Worm (Caenorhabditis elegans) whole organism, L4 larva: ENCODE data around the gene B0238.9.

Experiments used
- D1046.2 ChIP-seq: fragments of 200-800 bp; sonication (Bioruptor generic); IDR thresholded peaks from 2 replicates; pipeline ENCODE4 v1.3.6; 2022; ENCODE audit warnings: missing genetic modification characterization, missing compliant biosample characterization
- F26F4.8 ChIP-seq: fragments of 200-800 bp; sonication (Bioruptor generic); conservative IDR thresholded peaks from 2 replicates; pipeline ENCODE4 v1.3.6; 2022; ENCODE audit warnings: missing genetic modification characterization, missing compliant biosample characterization
- T20F7.1 ChIP-seq: fragments of 200-800 bp; sonication (Bioruptor generic); optimal IDR thresholded peaks from 2 replicates; lab custom pipeline; 2018; ENCODE audit warnings: mild to moderate bottlenecking, missing genetic modification characterization, missing compliant biosample characterization
- Y105C5A.15 ChIP-seq: fragments of 200-800 bp; sonication (Bioruptor generic); IDR thresholded peaks from 2 replicates; pipeline ENCODE4 v1.3.6; 2022; ENCODE audit warnings: missing genetic modification characterization, missing compliant biosample characterization
- Y48G9A.11 ChIP-seq: fragments of 200-800 bp; sonication (Bioruptor generic); IDR thresholded peaks from 2 replicates; pipeline ENCODE4 v1.3.6; 2022; ENCODE audit warnings: missing genetic modification reagents, missing genetic modification characterization, missing compliant biosample characterization
- Y5F2A.4 ChIP-seq: fragments of 200-800 bp; sonication (Bioruptor generic); optimal IDR thresholded peaks from 2 replicates; lab custom pipeline; 2018; ENCODE audit warnings: mild to moderate bottlenecking, missing genetic modification characterization, missing compliant biosample characterization
- Y75B8A.6 ChIP-seq: fragments of 200-800 bp; sonication (Bioruptor generic); IDR thresholded peaks from 2 replicates; pipeline ENCODE4 v1.3.6; 2022; ENCODE audit warnings: missing genetic modification reagents, missing genetic modification characterization, missing compliant biosample characterization
- ZK337.2 ChIP-seq: fragments of 200-800 bp; sonication (Bioruptor generic); IDR thresholded peaks from 2 replicates; pipeline ENCODE4 v1.3.6; 2022; ENCODE audit warnings: missing genetic modification reagents, missing genetic modification characterization, missing compliant biosample characterization
- ama-1 ChIP-seq: fragments of 150-350 bp; optimal IDR thresholded peaks from 2 replicates; lab custom pipeline; 2014; ENCODE audit warnings: inconsistent platforms, mixed read lengths
- ceh-28 ChIP-seq: fragments of 150-350 bp; optimal IDR thresholded peaks from 2 replicates; lab custom pipeline; 2014; ENCODE audit warnings: missing biosample characterization, missing genetic modification reagents, missing genetic modification characterization
- ctbp-1 ChIP-seq: fragments of 200-800 bp; sonication (Bioruptor generic); IDR thresholded peaks from 2 replicates; pipeline ENCODE4 v1.3.6; 2022; ENCODE audit warnings: missing genetic modification reagents, missing genetic modification characterization, missing compliant biosample characterization
- daf-16 ChIP-seq, 3 experiments: sonication (generic microtip); optimal IDR thresholded peaks; 2 replicates each; lab custom pipeline; 2016 to 2017; ENCODE audit warnings: missing genetic modification characterization in 3 of 3, missing genetic modification reagents in 3 of 3, mild to moderate bottlenecking in 2 of 3, missing compliant biosample characterization in 2 of 3, missing biosample characterization in 1 of 3, moderate library complexity in 1 of 3
- dve-1 ChIP-seq: sonication (generic microtip); optimal IDR thresholded peaks from 2 replicates; lab custom pipeline; 2017; ENCODE audit warnings: antibody characterized with exemption, mild to moderate bottlenecking, missing genetic modification characterization, missing compliant biosample characterization; ENCODE audit not compliant: insufficient read depth
- egl-27 ChIP-seq: sonication (generic microtip); optimal IDR thresholded peaks from 3 replicates; lab custom pipeline; 2017; ENCODE audit warnings: missing biosample characterization, missing genetic modification reagents, missing genetic modification characterization
- gei-8 ChIP-seq: fragments of 200-800 bp; sonication (Bioruptor generic); optimal IDR thresholded peaks from 2 replicates; lab custom pipeline; 2018; ENCODE audit warnings: mild to moderate bottlenecking, missing genetic modification characterization, missing compliant biosample characterization
- hlh-30 ChIP-seq: sonication (generic microtip); optimal IDR thresholded peaks from 2 replicates; lab custom pipeline; 2017; ENCODE audit warnings: antibody characterized with exemption, mild to moderate bottlenecking, missing genetic modification characterization, missing compliant biosample characterization; ENCODE audit not compliant: insufficient read depth
- lim-7 ChIP-seq: fragments of 200-800 bp; sonication (Bioruptor generic); IDR thresholded peaks from 2 replicates; pipeline ENCODE4 v1.3.6; 2022; ENCODE audit warnings: missing genetic modification characterization, missing compliant biosample characterization
- lin-13 ChIP-seq: fragments of 150-350 bp; optimal IDR thresholded peaks from 2 replicates; lab custom pipeline; 2014; ENCODE audit warnings: missing biosample characterization, missing genetic modification reagents, missing genetic modification characterization
- lin-15B ChIP-seq: fragments of 150-350 bp; sonication (generic microtip); optimal IDR thresholded peaks from 3 replicates; lab custom pipeline; 2014; ENCODE audit warnings: missing biosample characterization, missing genetic modification characterization
- mep-1 ChIP-seq: fragments of 150-350 bp; sonication (generic microtip); optimal IDR thresholded peaks from 3 replicates; lab custom pipeline; 2014; ENCODE audit warnings: missing biosample characterization, missing genetic modification characterization
- nhr-10 ChIP-seq: fragments of 150-350 bp; optimal IDR thresholded peaks from 2 replicates; lab custom pipeline; 2014; ENCODE audit warnings: missing biosample characterization, missing genetic modification characterization
- nhr-11 ChIP-seq: fragments of 150-350 bp; optimal IDR thresholded peaks from 2 replicates; lab custom pipeline; 2014; ENCODE audit warnings: missing biosample characterization, missing genetic modification characterization
- nhr-25 ChIP-seq: sonication (generic microtip); optimal IDR thresholded peaks from 2 replicates; lab custom pipeline; 2017; ENCODE audit warnings: missing genetic modification characterization, mild to moderate bottlenecking, missing compliant biosample characterization, antibody characterized with exemption, moderate library complexity, borderline replicate concordance; ENCODE audit not compliant: insufficient read depth
- nhr-28 ChIP-seq: fragments of 150-350 bp; optimal IDR thresholded peaks from 2 replicates; lab custom pipeline; 2014; ENCODE audit warnings: missing biosample characterization, missing genetic modification characterization
- nhr-41 ChIP-seq: fragments of 200-800 bp; sonication (Bioruptor generic); IDR thresholded peaks from 2 replicates; pipeline ENCODE4 v1.3.6; 2022; ENCODE audit warnings: missing genetic modification reagents, missing genetic modification characterization, missing compliant biosample characterization
- php-3 ChIP-seq: fragments of 200-800 bp; sonication (Bioruptor generic); IDR thresholded peaks from 2 replicates; pipeline ENCODE4 v1.3.6; 2022; ENCODE audit warnings: missing genetic modification reagents, missing genetic modification characterization, missing compliant biosample characterization
- saeg-2 ChIP-seq: fragments of 200-800 bp; sonication (Bioruptor generic); IDR thresholded peaks from 2 replicates; pipeline ENCODE4 v1.3.6; 2022; ENCODE audit warnings: missing genetic modification reagents, missing genetic modification characterization, missing compliant biosample characterization
- spr-1 ChIP-seq: sonication (generic microtip); optimal IDR thresholded peaks from 2 replicates; lab custom pipeline; 2016; ENCODE audit warnings: mild to moderate bottlenecking, missing genetic modification characterization, missing compliant biosample characterization
- unc-130 ChIP-seq: sonication (generic microtip); optimal IDR thresholded peaks from 2 replicates; lab custom pipeline; 2016; ENCODE audit warnings: missing genetic modification reagents, missing genetic modification characterization, missing compliant biosample characterization
- zfp-3 ChIP-seq: fragments of 200-800 bp; sonication (Bioruptor generic); conservative IDR thresholded peaks from 2 replicates; pipeline ENCODE4 v1.3.6; 2022; ENCODE audit warnings: missing genetic modification reagents, missing genetic modification characterization, missing compliant biosample characterization
- zip-11 ChIP-seq: fragments of 200-800 bp; sonication (Bioruptor generic); IDR thresholded peaks from 2 replicates; pipeline ENCODE4 v1.3.6; 2022; ENCODE audit warnings: missing genetic modification characterization, missing compliant biosample characterization
- zip-2 ChIP-seq: fragments of 150-350 bp; optimal IDR thresholded peaks from 2 replicates; lab custom pipeline; 2014; ENCODE audit warnings: missing biosample characterization, missing genetic modification characterization
- ztf-11 ChIP-seq: fragments of 150-350 bp; optimal IDR thresholded peaks from 2 replicates; lab custom pipeline; 2014; ENCODE audit warnings: missing biosample characterization, missing genetic modification characterization

Gene B0238.9

DNA sequence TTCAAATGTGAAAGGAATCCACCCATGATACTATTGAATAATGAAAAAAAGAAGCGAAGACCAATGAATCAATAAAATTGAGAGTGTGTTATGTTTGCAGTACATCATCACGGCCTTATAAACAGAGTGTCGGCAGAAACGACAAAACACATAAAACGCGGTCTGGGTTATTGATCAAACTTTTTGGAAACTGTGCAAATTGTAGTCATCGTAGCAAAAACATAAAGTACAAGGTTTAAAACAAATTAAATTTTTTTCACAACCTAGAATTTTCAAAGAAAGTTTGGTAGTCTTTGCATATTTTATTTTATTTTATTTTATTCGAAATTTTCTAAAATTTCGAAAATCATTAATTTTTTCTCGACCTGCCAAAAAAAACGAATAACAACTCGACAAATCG is 34.9 kb downstream of the B0238.9 start, which contains the start of gene cest-35.1:
cest-35.1 (minus strand) TSS at position 101 of the 400 bp plus-strand sequence.
- TF ChIP-seq nhr-28 (peak; percentile 25), daf-16 (GFP tag; optimal IDR thresholded peaks at IDR 0.05; lab: Kevin White, UChicago) (no peak), daf-16 (tag; optimal IDR thresholded peaks at IDR 0.05; lab: Kevin White, UChicago) (peak; percentile 29), ctbp-1 (GFP tag; lab: Robert Waterston, UW) (no peak), D1046.2 (GFP tag; lab: Robert Waterston, UW) (no peak)

DNA sequence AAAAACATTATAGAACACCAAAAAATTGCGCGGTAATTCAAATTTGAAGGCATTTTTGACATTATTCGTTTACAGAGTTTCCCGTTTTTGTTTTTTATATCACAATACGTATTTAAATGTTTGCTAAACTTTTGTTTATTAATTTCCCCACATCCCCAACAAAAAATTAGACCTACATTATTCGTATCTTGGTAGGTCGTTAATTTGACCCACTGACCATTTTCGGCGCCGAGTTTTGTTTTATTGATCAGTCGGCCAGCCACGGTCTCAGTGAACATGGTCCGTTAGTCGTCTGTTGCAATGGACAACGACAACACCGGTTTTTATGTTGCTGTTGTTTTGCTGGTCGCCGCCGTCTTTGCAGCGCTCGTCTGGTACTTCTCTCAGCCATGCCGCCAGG is 38.0 kb downstream of the B0238.9 start, which contains the start of gene B0238.15:
B0238.15 (plus strand) TSS at position 301 of the 400 bp plus-strand sequence.
- no peak for TF ChIP-seq zip-11 (GFP tag; lab: Robert Waterston, UW)
- TF ChIP-seq daf-16 (GFP tag; optimal IDR thresholded peaks at IDR 0.05; lab: Kevin White, UChicago) = no peak
- no peak for TF ChIP-seq daf-16 (tag; optimal IDR thresholded peaks at IDR 0.05; lab: Kevin White, UChicago)
- no peak for TF ChIP-seq spr-1 (tag; lab: Kevin White, UChicago)
- no peak for TF ChIP-seq Y5F2A.4
- TF ChIP-seq nhr-11 = no peak
- no peak for TF ChIP-seq mep-1 (tag; lab: Kevin White, UChicago)
- no peak for TF ChIP-seq lin-15B
- TF ChIP-seq nhr-41 (GFP tag; lab: Robert Waterston, UW) = no peak
- TF ChIP-seq Y48G9A.11 (GFP tag; lab: Robert Waterston, UW) = no peak
- no peak for TF ChIP-seq Y105C5A.15 (GFP tag; lab: Robert Waterston, UW)
- TF ChIP-seq zfp-3 (GFP tag; lab: Robert Waterston, UW) = no peak
- no peak for TF ChIP-seq php-3 (GFP tag; lab: Robert Waterston, UW)
- TF ChIP-seq ceh-28 (tag; lab: Kevin White, UChicago) = no peak
- TF ChIP-seq ZK337.2 = no peak
- TF ChIP-seq lim-7 (GFP tag; lab: Robert Waterston, UW) = no peak
- TF ChIP-seq nhr-25 (tag; lab: Kevin White, UChicago) = no peak

DNA sequence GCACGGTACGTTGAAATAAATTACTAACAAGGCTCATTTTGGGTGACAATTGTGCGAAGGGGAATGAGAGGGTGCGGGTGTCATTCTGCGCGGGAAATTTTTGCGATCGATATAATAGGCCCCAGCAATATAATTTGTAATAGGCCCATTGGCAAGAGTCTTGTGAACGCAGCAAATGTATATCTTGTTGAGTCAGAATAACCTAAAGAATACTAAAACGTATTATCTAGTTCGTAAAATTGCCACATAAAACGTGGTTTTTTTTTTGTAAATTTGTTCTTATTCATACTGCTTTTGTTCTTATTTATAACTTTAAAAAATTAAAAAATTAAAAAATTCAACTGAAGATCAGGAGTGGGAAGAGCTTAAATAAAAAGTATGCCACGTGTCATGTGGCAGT is 38.5 kb downstream of the B0238.9 start, which contains the start of gene C52A10.3:
C52A10.3 (minus strand) TSS at position 101 of the 400 bp plus-strand sequence.
- TF ChIP-seq egl-27 = no peak
- no peak for TF ChIP-seq dve-1
- no peak for TF ChIP-seq hlh-30
- no peak for TF ChIP-seq ceh-28 (tag; lab: Kevin White, UChicago)
- no peak for TF ChIP-seq F26F4.8 (GFP tag; lab: Robert Waterston, UW)
- no peak for TF ChIP-seq zip-2 (tag; lab: Kevin White, UChicago)
- TF ChIP-seq mep-1 (tag; lab: Kevin White, UChicago) = no peak
- no peak for TF ChIP-seq zip-11 (GFP tag; lab: Robert Waterston, UW)
- TF ChIP-seq lin-13 (GFP tag; lab: Kevin White, UChicago) = no peak
- no peak for TF ChIP-seq T20F7.1 (GFP tag; lab: Kevin White, UChicago)
- TF ChIP-seq unc-130 = no peak
- no peak for TF ChIP-seq ZK337.2
- no peak for TF ChIP-seq nhr-10

DNA sequence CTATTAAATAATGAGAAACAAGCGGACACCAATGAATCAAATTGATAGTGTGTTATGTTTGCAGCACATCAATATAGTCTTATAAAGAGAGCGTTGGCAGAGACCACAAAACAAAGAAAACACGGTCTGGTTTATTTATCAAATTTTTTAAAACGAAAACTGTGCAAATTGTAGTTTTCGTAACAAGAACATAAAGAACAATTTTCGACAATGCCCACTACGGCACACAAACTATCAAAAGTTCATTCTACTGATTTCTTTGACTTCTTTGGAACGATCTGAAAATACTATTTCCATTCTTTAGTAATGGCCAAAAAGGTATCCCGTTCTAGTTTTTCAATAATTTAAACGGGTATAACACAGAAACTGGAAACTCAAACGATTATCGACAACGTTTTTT is 40.8 kb downstream of the B0238.9 start, which contains the start of gene cest-35.2:
cest-35.2 (minus strand) TSS at position 101 of the 400 bp plus-strand sequence.
- TF ChIP-seq nhr-28 (peak; percentile 69), ztf-11 (tag; lab: Kevin White, UChicago) (no peak), php-3 (GFP tag; lab: Robert Waterston, UW) (no peak)

DNA sequence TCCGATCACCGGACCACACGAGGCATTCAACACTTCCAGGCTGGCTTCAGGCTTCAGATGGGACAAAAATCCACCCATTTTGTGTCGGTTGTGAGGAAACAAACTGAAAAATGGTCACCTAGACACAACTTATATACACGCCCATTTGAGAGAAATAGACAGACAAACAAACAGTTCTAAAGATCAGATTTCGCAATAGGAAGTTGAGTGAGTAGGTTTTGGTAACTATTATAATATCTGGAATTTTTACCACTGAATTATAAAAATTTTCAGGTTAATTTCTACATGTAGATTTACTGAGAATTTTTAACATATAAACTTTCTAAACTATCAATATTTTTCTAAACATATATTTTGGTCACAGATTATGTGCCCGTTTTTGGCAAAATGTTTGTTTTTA is 44.1 kb downstream of the B0238.9 start, which contains the start of gene cest-32:
cest-32 (minus strand) TSS at position 115 of the 400 bp plus-strand sequence.
- no peak for TF ChIP-seq zfp-3 (GFP tag; lab: Robert Waterston, UW)
- no peak for TF ChIP-seq lim-7 (GFP tag; lab: Robert Waterston, UW)
- TF ChIP-seq dve-1 = peak; percentile 2
- TF ChIP-seq ama-1 (lab: Kevin White, UChicago) = no peak
- TF ChIP-seq saeg-2 (GFP tag; lab: Robert Waterston, UW) = no peak
- TF ChIP-seq gei-8 (GFP tag; lab: Kevin White, UChicago) = no peak
- no peak for TF ChIP-seq Y75B8A.6 (GFP tag; lab: Robert Waterston, UW)
- TF ChIP-seq, all 104 proteins: peak for 1
